Fruit fly (Drosophila melanogaster) whole organism, adult: Measurements from ENCODE around the gene CG9135.

ENCODE experiments used
- CG11617 ChIP-seq: fragments of 200-800 bp; sonication (Bioruptor generic); optimal IDR thresholded peaks from 2 replicates; lab custom pipeline; 2017; ENCODE audit warnings: mild to moderate bottlenecking, missing biosample characterization, missing genetic modification reagents, missing genetic modification characterization
- CG12768 ChIP-seq: fragments of 200-800 bp; sonication (Bioruptor generic); optimal IDR thresholded peaks from 2 replicates; lab custom pipeline; 2017; ENCODE audit warnings: missing biosample characterization, missing genetic modification characterization, mild to moderate bottlenecking, moderate library complexity, missing genetic modification reagents
- CG14711 ChIP-seq: fragments of 200-800 bp; sonication (Bioruptor generic); optimal IDR thresholded peaks from 2 replicates; lab custom pipeline; 2018; ENCODE audit warnings: missing biosample characterization, mild to moderate bottlenecking, missing genetic modification characterization, moderate library complexity
- CG1620 ChIP-seq: fragments of 200-800 bp; sonication (Bioruptor generic); optimal IDR thresholded peaks from 2 replicates; lab custom pipeline; 2016; ENCODE audit warnings: missing biosample characterization, missing genetic modification characterization
- CG33017 ChIP-seq: fragments of 200-800 bp; sonication (Bioruptor generic); optimal IDR thresholded peaks from 2 replicates; lab custom pipeline; 2018; ENCODE audit warnings: missing biosample characterization, mild to moderate bottlenecking, missing genetic modification characterization, moderate library complexity
- CG5204 ChIP-seq: fragments of 200-800 bp; sonication (Bioruptor generic); optimal IDR thresholded peaks from 2 replicates; lab custom pipeline; 2016; ENCODE audit warnings: missing biosample characterization, missing genetic modification characterization
- CG7045 ChIP-seq: fragments of 200-800 bp; sonication (Bioruptor generic); optimal IDR thresholded peaks from 2 replicates; lab custom pipeline; 2017; ENCODE audit warnings: missing biosample characterization, mild to moderate bottlenecking, missing genetic modification characterization
- CG7101 ChIP-seq: fragments of 200-800 bp; sonication (Bioruptor generic); optimal IDR thresholded peaks from 2 replicates; lab custom pipeline; 2018; ENCODE audit warnings: missing biosample characterization, mild to moderate bottlenecking, missing genetic modification characterization, moderate library complexity
- Clk ChIP-seq: fragments of 200-800 bp; sonication (Bioruptor generic); optimal IDR thresholded peaks from 2 replicates; lab custom pipeline; 2017; ENCODE audit warnings: missing biosample characterization, missing genetic modification characterization
- Crg-1 ChIP-seq: fragments of 200-800 bp; sonication (Bioruptor generic); optimal IDR thresholded peaks from 2 replicates; lab custom pipeline; 2016; ENCODE audit warnings: missing biosample characterization, missing genetic modification characterization
- Hr96 ChIP-seq: fragments of 200-800 bp; sonication (Bioruptor generic); optimal IDR thresholded peaks from 2 replicates; lab custom pipeline; 2016; ENCODE audit warnings: missing biosample characterization, missing genetic modification characterization
- Mnt ChIP-seq: fragments of 200-800 bp; sonication (Bioruptor generic); optimal IDR thresholded peaks from 2 replicates; lab custom pipeline; 2016; ENCODE audit warnings: missing biosample characterization, mild to moderate bottlenecking, missing genetic modification characterization
- bab1 ChIP-seq: fragments of 200-800 bp; sonication (Bioruptor generic); optimal IDR thresholded peaks from 3 replicates; lab custom pipeline; 2019; ENCODE audit warnings: missing biosample characterization, mild to moderate bottlenecking, missing genetic modification characterization, moderate library complexity
- cic ChIP-seq: fragments of 200-800 bp; sonication (Bioruptor generic); optimal IDR thresholded peaks from 2 replicates; lab custom pipeline; 2017; ENCODE audit warnings: missing biosample characterization, mild to moderate bottlenecking, missing genetic modification characterization, moderate library complexity
- cnc ChIP-seq, 2 experiments: fragments of >200 bp; optimal IDR thresholded peaks; 2 replicates each; lab custom pipeline; 2017
- kay ChIP-seq: fragments of 200-800 bp; sonication (Bioruptor generic); peaks from one replicate; lab custom pipeline; 2016; ENCODE audit warnings: missing biosample characterization, missing genetic modification characterization, borderline replicate concordance
- ovo ChIP-seq: fragments of 200-800 bp; sonication (Bioruptor generic); optimal IDR thresholded peaks from 2 replicates; lab custom pipeline; 2016; ENCODE audit warnings: missing biosample characterization, missing genetic modification characterization
- pad ChIP-seq: fragments of 200-800 bp; sonication (Bioruptor generic); optimal IDR thresholded peaks from 3 replicates; lab custom pipeline; 2017; ENCODE audit warnings: missing biosample characterization, missing genetic modification characterization, mild to moderate bottlenecking, moderate library complexity, missing genetic modification reagents
- tj ChIP-seq: fragments of 200-800 bp; sonication (Bioruptor generic); optimal IDR thresholded peaks from 3 replicates; lab custom pipeline; 2017; ENCODE audit warnings: missing biosample characterization, mild to moderate bottlenecking, missing genetic modification characterization, moderate library complexity
- toe ChIP-seq: fragments of 200-800 bp; sonication (Bioruptor generic); optimal IDR thresholded peaks from 2 replicates; lab custom pipeline; 2016; ENCODE audit warnings: missing biosample characterization, missing genetic modification characterization

The CG9135 gene

DNA sequence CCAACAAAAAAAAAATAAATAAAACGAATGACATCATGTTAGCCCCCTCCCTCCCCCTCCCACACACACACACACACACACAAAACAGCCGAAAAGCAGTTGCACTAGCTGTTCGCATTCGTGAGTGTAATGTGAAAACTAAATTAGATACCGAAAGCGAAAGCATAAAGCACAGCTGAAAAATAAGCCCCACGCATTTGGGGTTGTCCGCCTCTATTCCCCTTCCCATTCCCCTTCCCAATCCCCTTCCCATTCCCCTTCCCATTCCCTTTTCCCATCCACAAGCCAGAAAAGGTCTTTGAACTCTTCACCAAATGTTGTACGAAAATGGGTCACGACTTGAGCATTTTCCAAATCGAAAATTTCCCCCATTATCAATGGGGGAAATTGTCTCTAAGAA is 24.7 kb downstream of the CG9135 start:
- TF ChIP-seq kay (GFP tag; lab: Kevin White, UChicago) (no peak), CG7045 (GFP tag; lab: Kevin White, UChicago) (no peak), pad (GFP tag; lab: Kevin White, UChicago) (no peak), CG14711 (tag; lab: Kevin White, UChicago) (no peak), CG5204 (GFP tag; lab: Kevin White, UChicago) (no peak), Mnt (GFP tag; lab: Kevin White, UChicago) (no peak)

DNA sequence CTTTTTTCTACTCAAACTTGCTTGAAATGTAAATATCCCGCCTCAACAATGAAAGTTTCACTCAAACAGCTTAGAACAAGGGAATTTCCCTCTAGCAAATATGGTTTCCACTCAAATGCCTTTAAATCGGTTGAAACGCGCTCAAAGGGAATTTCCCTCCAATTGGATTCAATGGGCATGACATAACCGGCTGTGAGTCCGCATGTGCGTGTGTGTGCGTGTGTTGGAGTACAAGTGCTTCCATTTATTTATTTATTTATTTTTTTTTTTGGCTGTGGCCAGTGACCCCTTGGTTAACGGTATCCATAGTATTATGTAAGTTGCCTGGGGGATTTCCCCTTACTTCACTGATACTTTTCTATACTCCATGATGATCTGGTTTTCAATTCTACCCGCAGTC is 25.5 kb downstream of the CG9135 start:
- no peak for TF ChIP-seq CG7101
- no peak for TF ChIP-seq CG7045 (GFP tag; lab: Kevin White, UChicago)
- no peak for TF ChIP-seq Mnt (GFP tag; lab: Kevin White, UChicago)
- TF ChIP-seq toe (GFP tag; lab: Kevin White, UChicago), result no peak
- TF ChIP-seq cnc (optimal IDR thresholded peaks at IDR 0.05; lab: Kevin White, UChicago), result no peak
- TF ChIP-seq tj (GFP tag; lab: Kevin White, UChicago), result no peak
- TF ChIP-seq CG5204 (GFP tag; lab: Kevin White, UChicago), result no peak
- TF ChIP-seq CG14711 (tag; lab: Kevin White, UChicago), result no peak
- TF ChIP-seq cic (GFP tag; lab: Kevin White, UChicago), result no peak
- no peak for TF ChIP-seq kay (GFP tag; lab: Kevin White, UChicago)
- TF ChIP-seq pad (GFP tag; lab: Kevin White, UChicago), result no peak
- TF ChIP-seq CG1620 (GFP tag; lab: Kevin White, UChicago), result no peak
- no peak for TF ChIP-seq CG11617 (GFP tag; lab: Kevin White, UChicago)
- TF ChIP-seq ovo (GFP tag; lab: Kevin White, UChicago), result no peak
- TF ChIP-seq CG33017, result no peak
- no peak for TF ChIP-seq Clk (GFP tag; lab: Kevin White, UChicago)
- TF ChIP-seq Crg-1, result no peak
- no peak for TF ChIP-seq bab1
- TF ChIP-seq Hr96 (GFP tag; lab: Kevin White, UChicago), result no peak
- TF ChIP-seq CG12768, result no peak

DNA sequence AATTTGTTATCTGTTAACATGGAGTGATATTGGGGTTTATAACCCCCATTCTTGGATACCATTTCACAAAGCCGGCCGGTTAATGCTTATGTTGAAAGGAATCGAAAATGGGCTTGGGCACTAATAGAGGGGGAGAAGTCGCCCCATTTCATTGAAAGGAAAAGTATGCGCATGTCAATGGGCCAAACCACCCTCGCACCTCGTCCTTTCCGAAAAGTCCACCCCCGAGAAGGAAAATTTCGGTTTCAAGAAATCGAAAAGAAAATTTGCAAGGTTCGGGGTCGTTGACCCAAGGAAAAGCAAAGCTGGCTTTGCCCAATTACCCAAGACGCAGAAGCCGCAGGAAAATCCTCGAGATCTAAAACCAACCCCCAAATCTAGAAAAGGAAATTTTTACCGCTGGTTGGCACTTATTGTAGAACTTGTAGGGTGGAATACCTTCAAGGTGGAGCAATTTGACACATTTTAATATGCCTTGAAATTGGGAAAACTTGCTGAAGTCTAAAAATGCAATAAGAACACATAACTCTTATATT is 26.3 kb downstream of the CG9135 start:
- TF ChIP-seq tj (GFP tag; lab: Kevin White, UChicago), result no peak

DNA sequence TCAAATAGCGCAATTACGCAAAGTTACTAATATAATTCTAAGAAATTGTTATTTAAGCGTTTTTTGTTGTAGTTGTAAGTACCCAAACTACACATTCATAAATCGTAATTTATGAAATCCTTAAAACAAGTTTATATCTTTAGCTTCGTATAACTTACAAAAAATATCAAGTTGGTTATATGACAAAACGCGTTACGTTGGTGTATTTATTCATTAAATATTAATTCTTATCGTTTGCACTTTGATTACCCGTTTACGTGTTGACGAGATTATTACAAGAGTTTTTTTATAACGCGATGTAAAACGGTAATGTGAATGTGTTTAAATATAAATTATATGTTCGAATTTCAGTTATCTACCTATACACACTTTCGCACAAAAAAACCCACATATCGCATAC is 27.0 kb downstream of the CG9135 start:
- TF ChIP-seq kay (GFP tag; lab: Kevin White, UChicago) (peak; percentile 98), bab1 (no peak)

DNA sequence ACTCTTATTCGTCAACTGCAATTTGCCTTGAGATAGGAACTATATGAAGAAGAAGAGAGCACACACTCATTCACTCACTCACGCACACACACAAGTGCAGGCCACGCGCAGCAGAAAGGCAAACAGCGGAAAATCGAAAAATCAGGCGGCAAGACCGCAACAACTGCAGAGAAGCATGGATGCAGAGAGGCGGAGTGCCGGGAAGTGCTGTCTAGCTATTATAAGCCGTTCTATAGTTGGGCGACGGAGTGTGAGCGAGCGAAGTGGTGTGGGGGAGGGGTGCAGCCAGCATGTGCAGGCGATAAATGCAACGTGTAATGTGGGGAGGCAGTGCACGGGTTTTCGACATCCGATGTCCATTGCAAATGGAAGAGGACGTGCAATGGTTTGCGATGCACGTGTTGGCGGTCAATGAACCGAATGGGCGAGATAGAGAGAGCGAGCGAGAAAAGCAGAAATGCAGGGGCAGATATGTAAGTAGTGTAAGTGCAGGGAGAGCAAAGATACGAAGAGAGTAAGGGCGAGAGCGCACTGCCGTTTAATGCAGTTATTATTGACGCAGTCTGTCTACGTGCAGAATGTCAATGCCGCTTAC is 28.3 kb downstream of the CG9135 start:
- no peak for TF ChIP-seq CG5204 (GFP tag; lab: Kevin White, UChicago)
- TF ChIP-seq kay (GFP tag; lab: Kevin White, UChicago), result peak; percentile 99
- TF ChIP-seq bab1, result peak; percentile 5
- TF ChIP-seq Crg-1, result peak; percentile 81
- peak; percentile 91 for TF ChIP-seq CG12768
- TF ChIP-seq tj (GFP tag; lab: Kevin White, UChicago), result peak; percentile 100
- peak; percentile 100 for TF ChIP-seq cic (GFP tag; lab: Kevin White, UChicago)
- peak; percentile 40 for TF ChIP-seq CG7101
- TF ChIP-seq CG11617 (GFP tag; lab: Kevin White, UChicago), result peak; percentile 48
- TF ChIP-seq cnc (optimal IDR thresholded peaks at IDR 0.05; lab: Kevin White, UChicago), result peak in 1 of 2 experiments; percentile 90
- no peak for TF ChIP-seq Hr96 (GFP tag; lab: Kevin White, UChicago)
- peak; percentile 31 for TF ChIP-seq CG1620 (GFP tag; lab: Kevin White, UChicago)
- TF ChIP-seq CG7045 (GFP tag; lab: Kevin White, UChicago), result peak; percentile 13
- TF ChIP-seq CG33017, result peak; percentile 55
- TF ChIP-seq toe (GFP tag; lab: Kevin White, UChicago), result peak; percentile 68
- TF ChIP-seq Mnt (GFP tag; lab: Kevin White, UChicago), result peak; percentile 99
- TF ChIP-seq CG14711 (tag; lab: Kevin White, UChicago), result peak; percentile 18
- peak; percentile 91 for TF ChIP-seq Clk (GFP tag; lab: Kevin White, UChicago)
- TF ChIP-seq ovo (GFP tag; lab: Kevin White, UChicago), result peak; percentile 88
- TF ChIP-seq pad (GFP tag; lab: Kevin White, UChicago), result peak; percentile 86

DNA sequence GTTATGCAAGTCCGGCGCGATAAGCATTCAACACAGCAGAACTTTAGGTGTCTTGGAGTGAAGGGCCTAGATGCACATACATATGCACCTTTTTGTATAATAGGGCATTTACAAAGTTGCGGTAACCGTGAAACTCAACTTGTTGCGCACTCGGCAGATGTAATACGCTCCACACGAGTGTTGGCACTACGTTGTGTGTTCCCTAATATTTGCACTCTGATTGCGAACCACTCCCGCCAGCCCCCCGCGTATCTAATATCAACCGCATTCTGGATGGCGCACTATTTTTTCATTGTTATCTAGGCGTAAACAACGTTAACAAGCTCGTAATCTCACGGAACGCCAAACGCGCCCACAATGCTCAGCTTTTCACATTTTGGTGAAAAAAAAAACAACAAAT is 29.7 kb downstream of the CG9135 start:
- TF ChIP-seq CG11617 (GFP tag; lab: Kevin White, UChicago) (peak; percentile 22), toe (GFP tag; lab: Kevin White, UChicago) (peak; percentile 70), tj (GFP tag; lab: Kevin White, UChicago) (peak; percentile 21), Mnt (GFP tag; lab: Kevin White, UChicago) (peak; percentile 67), cic (GFP tag; lab: Kevin White, UChicago) (peak; percentile 97), CG7045 (GFP tag; lab: Kevin White, UChicago) (peak; percentile 74), pad (GFP tag; lab: Kevin White, UChicago) (peak; percentile 46), CG5204 (GFP tag; lab: Kevin White, UChicago) (peak; percentile 8), Crg-1 (peak; percentile 52), CG14711 (tag; lab: Kevin White, UChicago) (peak; percentile 8), CG33017 (peak; percentile 39), bab1 (no peak), ovo (GFP tag; lab: Kevin White, UChicago) (peak; percentile 69), kay (GFP tag; lab: Kevin White, UChicago) (peak; percentile 85), Clk (GFP tag; lab: Kevin White, UChicago) (peak; percentile 74), Hr96 (GFP tag; lab: Kevin White, UChicago) (peak; percentile 63), CG12768 (peak; percentile 87), CG7101 (peak; percentile 62), cnc (optimal IDR thresholded peaks at IDR 0.05; lab: Kevin White, UChicago) (no peak), CG1620 (GFP tag; lab: Kevin White, UChicago) (peak; percentile 56)
